Worm (Caenorhabditis elegans) whole organism, young adult: ENCODE data around the gene idpp-9.

Experiments
- B0019.2 ChIP-seq: fragments of 200-800 bp; sonication (Bioruptor generic); conservative IDR thresholded peaks from 2 replicates; pipeline ENCODE4 v1.3.6; 2022; ENCODE audit warnings: missing genetic modification reagents, missing genetic modification characterization, missing compliant biosample characterization
- C17E4.6 ChIP-seq: fragments of 200-800 bp; sonication (Bioruptor generic); IDR thresholded peaks from 2 replicates; pipeline ENCODE4 v1.3.6; 2022; ENCODE audit warnings: missing genetic modification reagents, missing genetic modification characterization, missing compliant biosample characterization
- D2030.7 ChIP-seq: fragments of 200-800 bp; sonication (Bioruptor generic); IDR thresholded peaks from 2 replicates; pipeline ENCODE4 v1.3.6; 2022; ENCODE audit warnings: missing genetic modification reagents, missing genetic modification characterization, missing compliant biosample characterization
- F39B2.1 ChIP-seq: fragments of 200-800 bp; sonication (Bioruptor generic); IDR thresholded peaks from 2 replicates; pipeline ENCODE4 v1.3.6; 2022; ENCODE audit warnings: missing genetic modification reagents, missing genetic modification characterization, missing compliant biosample characterization
- F52B5.7 ChIP-seq: sonication (generic microtip); optimal IDR thresholded peaks from 2 replicates; lab custom pipeline; 2016; ENCODE audit warnings: mild to moderate bottlenecking, missing genetic modification characterization, missing compliant biosample characterization
- F57A8.1 ChIP-seq: fragments of 200-800 bp; sonication (Bioruptor generic); optimal IDR thresholded peaks from 2 replicates; lab custom pipeline; 2018; ENCODE audit warnings: mild to moderate bottlenecking, missing genetic modification characterization, moderate library complexity, missing compliant biosample characterization
- Y56A3A.18 ChIP-seq: fragments of 200-800 bp; sonication (Bioruptor generic); IDR thresholded peaks from 2 replicates; pipeline ENCODE4 v1.3.6; 2022; ENCODE audit warnings: missing genetic modification reagents, missing genetic modification characterization, missing compliant biosample characterization
- Y79H2A.3 ChIP-seq: fragments of 200-800 bp; sonication (Bioruptor generic); conservative IDR thresholded peaks from 2 replicates; pipeline ENCODE4 v1.3.6; 2022; ENCODE audit warnings: missing genetic modification reagents, missing genetic modification characterization, missing compliant biosample characterization
- athp-1 ChIP-seq: sonication (generic microtip); optimal IDR thresholded peaks from 2 replicates; lab custom pipeline; 2017; ENCODE audit warnings: mild to moderate bottlenecking, missing genetic modification characterization, missing compliant biosample characterization
- attf-3 ChIP-seq: fragments of 200-800 bp; sonication (Bioruptor generic); conservative IDR thresholded peaks from 2 replicates; pipeline ENCODE4 v1.3.6; 2022; ENCODE audit warnings: missing genetic modification reagents, missing genetic modification characterization, missing compliant biosample characterization
- bed-2 ChIP-seq: fragments of 200-800 bp; sonication (Bioruptor generic); IDR thresholded peaks from 2 replicates; pipeline ENCODE4 v1.3.6; 2022; ENCODE audit warnings: missing genetic modification reagents, missing genetic modification characterization, missing compliant biosample characterization
- ccch-3 ChIP-seq: fragments of 200-800 bp; sonication (Bioruptor generic); optimal IDR thresholded peaks from 2 replicates; lab custom pipeline; 2018; ENCODE audit warnings: mild to moderate bottlenecking, missing genetic modification characterization, missing compliant biosample characterization
- cebp-2 ChIP-seq: fragments of 200-800 bp; sonication (Bioruptor generic); IDR thresholded peaks from 2 replicates; pipeline ENCODE4 v1.3.6; 2022; ENCODE audit warnings: missing genetic modification characterization, missing compliant biosample characterization
- ceh-27 ChIP-seq: fragments of 200-800 bp; sonication (Bioruptor generic); optimal IDR thresholded peaks from 2 replicates; lab custom pipeline; 2018; ENCODE audit warnings: mild to moderate bottlenecking, missing genetic modification characterization, moderate library complexity, missing compliant biosample characterization
- ceh-40 ChIP-seq: fragments of 200-800 bp; sonication (Bioruptor generic); IDR thresholded peaks from 2 replicates; pipeline ENCODE4 v1.3.6; 2022; ENCODE audit warnings: missing genetic modification characterization, missing compliant biosample characterization
- ceh-91 ChIP-seq: fragments of 200-800 bp; sonication (Bioruptor generic); IDR thresholded peaks from 2 replicates; pipeline ENCODE4 v1.3.6; 2022; ENCODE audit warnings: missing genetic modification reagents, missing genetic modification characterization, missing compliant biosample characterization
- die-1 ChIP-seq: sonication (generic microtip); optimal IDR thresholded peaks from 2 replicates; lab custom pipeline; 2016; ENCODE audit warnings: missing genotype, mild to moderate bottlenecking, missing genetic modification characterization, missing compliant biosample characterization
- ekl-4 ChIP-seq: fragments of 200-800 bp; sonication (Bioruptor generic); IDR thresholded peaks from 2 replicates; pipeline ENCODE4 v1.3.6; 2022; ENCODE audit warnings: missing genetic modification reagents, missing genetic modification characterization, missing compliant biosample characterization
- ets-4 ChIP-seq: fragments of 200-800 bp; sonication (Bioruptor generic); optimal IDR thresholded peaks from 2 replicates; lab custom pipeline; 2018; ENCODE audit warnings: mild to moderate bottlenecking, missing genetic modification characterization, missing compliant biosample characterization
- gei-17 ChIP-seq: fragments of 200-800 bp; sonication (Bioruptor generic); optimal IDR thresholded peaks from 2 replicates; lab custom pipeline; 2018; ENCODE audit warnings: mild to moderate bottlenecking, missing genetic modification characterization, missing compliant biosample characterization
- hsf-1 ChIP-seq: fragments of 200-800 bp; sonication (Bioruptor generic); IDR thresholded peaks from 2 replicates; pipeline ENCODE4 v1.3.6; 2022; ENCODE audit warnings: missing genetic modification reagents, missing genetic modification characterization, missing compliant biosample characterization
- lag-1 ChIP-seq: fragments of 200-800 bp; sonication (Bioruptor generic); IDR thresholded peaks from 2 replicates; pipeline ENCODE4 v1.3.6; 2022; ENCODE audit warnings: missing genetic modification reagents, missing genetic modification characterization, missing compliant biosample characterization
- let-526 ChIP-seq: fragments of 200-800 bp; sonication (Bioruptor generic); IDR thresholded peaks from 2 replicates; pipeline ENCODE4 v1.3.6; 2022; ENCODE audit warnings: missing genetic modification reagents, missing genetic modification characterization, missing compliant biosample characterization
- lin-26 ChIP-seq: fragments of 200-800 bp; sonication (Bioruptor generic); IDR thresholded peaks from 2 replicates; pipeline ENCODE4 v1.3.6; 2022; ENCODE audit warnings: missing genetic modification reagents, missing genetic modification characterization, missing compliant biosample characterization
- lin-35 ChIP-seq, 3 experiments: fragments of 150-350 bp in 2 of 3; sonication (generic microtip) in 1 of 3; optimal IDR thresholded peaks; 2 replicates each; lab custom pipeline; 2014 to 2018; ENCODE audit warnings: missing biosample characterization in 3 of 3, missing genetic modification characterization in 3 of 3, missing genetic modification reagents in 3 of 3
- lin-54 ChIP-seq: fragments of 200-800 bp; sonication (Bioruptor generic); optimal IDR thresholded peaks from 2 replicates; lab custom pipeline; 2018; ENCODE audit warnings: mild to moderate bottlenecking, missing genetic modification characterization, missing compliant biosample characterization
- lsy-27 ChIP-seq: sonication (generic microtip); optimal IDR thresholded peaks from 2 replicates; lab custom pipeline; 2017; ENCODE audit warnings: missing genetic modification characterization, mild to moderate bottlenecking, missing compliant biosample characterization, antibody characterized with exemption, missing genotype, borderline replicate concordance; ENCODE audit not compliant: insufficient read depth
- madf-8 ChIP-seq: fragments of 200-800 bp; sonication (Bioruptor generic); conservative IDR thresholded peaks from 2 replicates; pipeline ENCODE4 v1.3.6; 2022; ENCODE audit warnings: missing genetic modification reagents, missing genetic modification characterization, missing compliant biosample characterization
- mel-28 ChIP-seq: sonication (generic microtip); optimal IDR thresholded peaks from 2 replicates; lab custom pipeline; 2016; ENCODE audit warnings: borderline replicate concordance, mild to moderate bottlenecking, missing genetic modification characterization, missing compliant biosample characterization
- mes-4 ChIP-seq: sonication (generic microtip); optimal IDR thresholded peaks from 2 replicates; lab custom pipeline; 2016; ENCODE audit warnings: missing genotype, missing genetic modification characterization, missing compliant biosample characterization
- nhr-120 ChIP-seq: fragments of 200-800 bp; sonication (Bioruptor generic); IDR thresholded peaks from 2 replicates; pipeline ENCODE4 v1.3.6; 2022; ENCODE audit warnings: missing genetic modification characterization, missing compliant biosample characterization
- sdz-38 ChIP-seq: sonication (generic microtip); optimal IDR thresholded peaks from 2 replicates; lab custom pipeline; 2016; ENCODE audit warnings: missing genotype, missing genetic modification characterization, missing compliant biosample characterization
- snpc-1.1 ChIP-seq: sonication (generic microtip); optimal IDR thresholded peaks from 2 replicates; lab custom pipeline; 2017; ENCODE audit warnings: missing genetic modification characterization, mild to moderate bottlenecking, missing compliant biosample characterization, antibody characterized with exemption, moderate library complexity, missing genotype, missing genetic modification reagents; ENCODE audit not compliant: insufficient read depth
- snpc-1.3 ChIP-seq: sonication (generic microtip); optimal IDR thresholded peaks from 2 replicates; lab custom pipeline; 2017; ENCODE audit warnings: missing genetic modification characterization, mild to moderate bottlenecking, missing compliant biosample characterization, antibody characterized with exemption, moderate library complexity, missing genotype, missing genetic modification reagents; ENCODE audit not compliant: insufficient read depth
- snpc-3.4 ChIP-seq: sonication (generic microtip); optimal IDR thresholded peaks from 2 replicates; lab custom pipeline; 2017; ENCODE audit warnings: missing genetic modification characterization, mild to moderate bottlenecking, missing compliant biosample characterization, antibody characterized with exemption, moderate library complexity, missing genotype, missing genetic modification reagents
- sptf-2 ChIP-seq: fragments of 200-800 bp; sonication (Bioruptor generic); optimal IDR thresholded peaks from 2 replicates; lab custom pipeline; 2018; ENCODE audit warnings: mild to moderate bottlenecking, missing genetic modification characterization, missing compliant biosample characterization
- tbp1 ChIP-seq: fragments of 200-800 bp; sonication (Bioruptor generic); optimal IDR thresholded peaks from 2 replicates; lab custom pipeline; 2018; ENCODE audit warnings: mild to moderate bottlenecking, missing genetic modification characterization, missing compliant biosample characterization
- tbx-9 ChIP-seq: sonication (generic microtip); optimal IDR thresholded peaks from 2 replicates; lab custom pipeline; 2016; ENCODE audit warnings: borderline replicate concordance, missing genetic modification characterization, inconsistent platforms, missing compliant biosample characterization
- unc-130 ChIP-seq: sonication (generic microtip); optimal IDR thresholded peaks from 2 replicates; lab custom pipeline; 2016; ENCODE audit warnings: missing genetic modification reagents, missing genetic modification characterization, missing compliant biosample characterization
- xnd-1 ChIP-seq: sonication (generic microtip); optimal IDR thresholded peaks from 2 replicates; lab custom pipeline; 2016; ENCODE audit warnings: missing genotype, missing genetic modification reagents, missing genetic modification characterization, missing compliant biosample characterization
- zim-3 ChIP-seq: sonication (generic microtip); optimal IDR thresholded peaks from 2 replicates; lab custom pipeline; 2017; ENCODE audit warnings: mild to moderate bottlenecking, missing genetic modification characterization, moderate library complexity, missing compliant biosample characterization
- ztf-22 ChIP-seq: fragments of 200-800 bp; sonication (Bioruptor generic); optimal IDR thresholded peaks from 2 replicates; lab custom pipeline; 2018; ENCODE audit warnings: mild to moderate bottlenecking, missing genetic modification characterization, moderate library complexity, missing compliant biosample characterization
- ztf-25 ChIP-seq: fragments of 200-800 bp; sonication (Bioruptor generic); IDR thresholded peaks from 2 replicates; pipeline ENCODE4 v1.3.6; 2022; ENCODE audit warnings: missing genetic modification reagents, missing genetic modification characterization, missing compliant biosample characterization
- ztf-28 ChIP-seq: fragments of 200-800 bp; sonication (Bioruptor generic); IDR thresholded peaks from 2 replicates; pipeline ENCODE4 v1.3.6; 2022; ENCODE audit warnings: missing genetic modification reagents, missing genetic modification characterization, missing compliant biosample characterization
- ztf-3 ChIP-seq: fragments of 200-800 bp; sonication (Bioruptor generic); optimal IDR thresholded peaks from 2 replicates; lab custom pipeline; 2018; ENCODE audit warnings: mild to moderate bottlenecking, missing genetic modification characterization, missing compliant biosample characterization

idpp-9 gene

DNA sequence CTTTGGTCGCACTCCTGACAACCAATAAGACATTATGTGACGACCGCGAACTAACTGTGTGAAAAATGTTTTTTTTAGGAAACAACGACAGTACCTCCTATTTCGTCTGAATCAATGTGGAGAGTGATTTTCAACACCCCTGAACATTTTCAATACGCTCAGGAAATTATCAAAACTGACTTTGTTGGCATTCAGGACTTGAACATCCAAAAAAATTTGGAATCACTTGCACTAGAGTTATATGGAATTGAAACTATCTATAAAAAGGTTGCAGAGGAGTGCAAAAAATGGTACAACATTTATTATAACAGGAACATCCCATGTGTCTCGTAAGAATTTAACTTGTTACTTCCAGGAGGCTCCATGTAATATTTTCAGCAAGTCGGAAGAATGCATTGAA, 2.5 kb upstream of the idpp-9 start:
- TF ChIP-seq lsy-27 (tag; lab: Kevin White, UChicago) (no peak), hsf-1 (GFP tag; lab: Robert Waterston, UW) (no peak), snpc-1.3 (no peak), xnd-1 (tag; lab: Kevin White, UChicago) (no peak), sptf-2 (GFP tag; lab: Kevin White, UChicago) (no peak)

DNA sequence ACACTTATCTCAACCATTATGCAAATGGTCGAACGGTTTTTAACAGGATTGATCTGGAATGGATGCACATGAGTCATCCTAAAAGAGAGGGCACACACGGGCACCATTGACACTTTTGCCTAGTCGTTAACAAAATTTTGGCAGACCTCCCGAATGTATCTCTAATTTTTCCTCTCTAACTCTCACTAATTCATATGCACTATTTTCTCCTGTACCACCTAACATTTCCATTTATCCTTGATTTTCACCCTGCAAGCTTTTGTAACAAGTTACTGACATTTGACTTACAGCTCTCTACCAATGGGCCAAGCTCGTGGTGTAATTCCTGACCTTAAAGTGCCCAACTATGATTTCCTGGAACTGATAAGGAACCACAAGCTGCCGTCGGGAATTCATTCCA, 1.4 kb upstream of the idpp-9 start, which contains the start of gene T22B2.3:
T22B2.3 (plus strand) TSS at position 301 of the 400 bp plus-strand sequence.
- TF ChIP-seq snpc-1.1 (tag; lab: Kevin White, UChicago) = no peak
- TF ChIP-seq ets-4 (GFP tag; lab: Kevin White, UChicago) = no peak
- no peak for TF ChIP-seq lin-54
- TF ChIP-seq snpc-3.4 (tag; lab: Kevin White, UChicago) = no peak
- no peak for TF ChIP-seq let-526
- TF ChIP-seq tbx-9 (tag; lab: Kevin White, UChicago) = no peak
- no peak for TF ChIP-seq Y56A3A.18 (GFP tag; lab: Robert Waterston, UW)
- no peak for TF ChIP-seq mes-4 (tag; lab: Kevin White, UChicago)
- no peak for TF ChIP-seq attf-3 (GFP tag; lab: Robert Waterston, UW)
- no peak for TF ChIP-seq B0019.2 (GFP tag; lab: Robert Waterston, UW)
- no peak for TF ChIP-seq ccch-3 (GFP tag; lab: Kevin White, UChicago)
- no peak for TF ChIP-seq lin-26
- TF ChIP-seq madf-8 = no peak
- TF ChIP-seq D2030.7 = no peak
- no peak for TF ChIP-seq ceh-40 (GFP tag; lab: Robert Waterston, UW)
- no peak for TF ChIP-seq ztf-3 (GFP tag; lab: Kevin White, UChicago)
- TF ChIP-seq unc-130 (GFP tag; lab: Kevin White, UChicago) = no peak
- TF ChIP-seq ztf-28 (GFP tag; lab: Robert Waterston, UW) = no peak
- TF ChIP-seq, all 124 proteins: peak for 0

DNA sequence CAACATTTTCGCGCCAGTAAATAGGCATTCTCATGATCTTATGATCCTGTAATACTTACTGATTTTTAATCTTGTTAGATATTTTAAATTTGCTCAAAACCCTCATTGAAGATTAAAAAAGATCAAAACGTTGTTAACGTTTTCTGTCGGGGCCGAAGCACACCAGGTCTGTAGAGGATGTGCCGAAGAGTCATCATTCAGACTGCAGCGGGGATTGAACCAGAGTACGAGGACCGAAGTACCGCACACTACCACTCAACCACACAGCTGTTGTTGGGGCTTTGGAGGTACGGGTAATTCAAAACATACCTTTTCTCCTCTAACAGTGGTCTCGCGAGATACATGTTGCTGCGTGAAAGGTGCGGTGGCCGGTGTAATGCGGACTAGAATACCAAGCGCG, 1.4 kb downstream of the idpp-9 start:
- no peak for TF ChIP-seq gei-17 (GFP tag; lab: Kevin White, UChicago)
- TF ChIP-seq ceh-27 = peak; percentile 26
- no peak for TF ChIP-seq lin-35 (GFP tag; optimal IDR thresholded peaks at IDR 0.05; lab: Kevin White, UChicago)
- TF ChIP-seq F57A8.1 (GFP tag; lab: Kevin White, UChicago) = no peak
- TF ChIP-seq bed-2 (GFP tag; lab: Robert Waterston, UW) = no peak
- TF ChIP-seq lag-1 (GFP tag; lab: Robert Waterston, UW) = no peak
- TF ChIP-seq zim-3 (tag; lab: Kevin White, UChicago) = no peak
- no peak for TF ChIP-seq ceh-91 (GFP tag; lab: Robert Waterston, UW)
- no peak for TF ChIP-seq ceh-40 (GFP tag; lab: Robert Waterston, UW)
- TF ChIP-seq die-1 = peak; percentile 16
- TF ChIP-seq ekl-4 (GFP tag; lab: Robert Waterston, UW) = no peak
- TF ChIP-seq sdz-38 (tag; lab: Kevin White, UChicago) = no peak
- no peak for TF ChIP-seq Y79H2A.3 (GFP tag; lab: Robert Waterston, UW)
- peak; percentile 74 for TF ChIP-seq tbp1
- TF ChIP-seq lin-54 = no peak
- TF ChIP-seq C17E4.6 (GFP tag; lab: Robert Waterston, UW) = no peak
- no peak for TF ChIP-seq ztf-25 (GFP tag; lab: Robert Waterston, UW)
- TF ChIP-seq cebp-2 = no peak
- no peak for TF ChIP-seq unc-130 (GFP tag; lab: Kevin White, UChicago)
- 0 out of 2 replicates have a peak, but pooled peaks have one; percentile 29 for TF ChIP-seq D2030.7
- TF ChIP-seq athp-1 = no peak
- no peak for TF ChIP-seq xnd-1 (tag; lab: Kevin White, UChicago)
- no peak for TF ChIP-seq snpc-1.1 (tag; lab: Kevin White, UChicago)
- TF ChIP-seq ztf-22 (GFP tag; lab: Kevin White, UChicago) = no peak
- no peak for TF ChIP-seq F39B2.1
- peak; percentile 14 for TF ChIP-seq F52B5.7 (tag; lab: Kevin White, UChicago)
- TF ChIP-seq nhr-120 (GFP tag; lab: Robert Waterston, UW) = no peak
- TF ChIP-seq mel-28 (tag; lab: Kevin White, UChicago) = no peak
